Worm (Caenorhabditis elegans): Measurements from ENCODE around the gene K12B6.9.
A peak's percentile ranks its signal among the peaks of the same experiment; 100 is the strongest.

K12B6.9 gene

DNA sequence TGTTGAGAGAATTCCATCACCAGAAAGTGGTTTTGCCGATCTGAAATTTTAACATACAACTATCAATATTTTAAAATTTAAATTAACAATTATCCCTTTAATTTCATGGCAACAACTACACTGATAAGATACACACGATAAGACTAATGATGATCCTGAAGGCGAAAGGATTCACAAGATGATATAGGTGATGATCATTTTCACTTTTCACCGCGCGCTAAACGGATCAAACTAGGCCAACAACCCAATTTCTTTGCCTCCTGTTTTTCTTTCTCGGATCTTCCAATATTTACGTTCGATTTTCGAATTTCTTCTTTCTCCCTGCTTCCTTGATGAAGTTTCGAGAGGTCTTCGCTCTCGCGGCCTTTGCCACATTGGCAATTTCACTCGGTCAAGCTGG, 33.3 kb downstream of the K12B6.9 start, which contains the start of gene K08B12.1:
Gene K08B12.1, plus strand, starts transcription at position 229 of the 400 bp plus-strand sequence.
- TF ChIP-seq nhr-23 (tag; optimal IDR thresholded peaks at IDR 0.05) (peak; percentile 68), nhr-28 (tag; optimal IDR thresholded peaks at IDR 0.05) (no peak)

DNA sequence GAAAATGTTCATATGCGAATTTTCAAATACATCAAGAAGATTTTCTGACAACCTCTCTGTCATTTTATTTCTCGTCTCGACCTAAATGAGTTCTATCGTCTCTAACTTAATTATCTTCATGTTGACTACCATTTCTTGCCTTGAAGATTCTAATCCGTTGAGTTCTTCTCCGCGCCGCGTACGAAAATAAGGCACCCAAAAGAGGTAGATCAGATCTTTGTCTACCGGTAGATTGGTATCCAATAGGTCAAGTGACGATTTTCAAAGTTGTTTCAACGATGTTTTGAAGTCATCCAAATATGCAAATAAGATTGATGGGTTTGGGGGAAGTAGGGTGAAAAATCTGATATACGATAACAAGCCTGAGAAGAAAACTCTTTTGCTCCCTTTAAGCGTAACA, 38.5 kb downstream of the K12B6.9 start:
- TF ChIP-seq lin-15B (tag; optimal IDR thresholded peaks at IDR 0.05) (no peak), nhr-23 (tag; optimal IDR thresholded peaks at IDR 0.05) (peak; percentile 87), elt-1 (tag; optimal IDR thresholded peaks at IDR 0.05) (peak; percentile 94), nhr-25 (tag; optimal IDR thresholded peaks at IDR 0.05) (peak; percentile 52)

DNA sequence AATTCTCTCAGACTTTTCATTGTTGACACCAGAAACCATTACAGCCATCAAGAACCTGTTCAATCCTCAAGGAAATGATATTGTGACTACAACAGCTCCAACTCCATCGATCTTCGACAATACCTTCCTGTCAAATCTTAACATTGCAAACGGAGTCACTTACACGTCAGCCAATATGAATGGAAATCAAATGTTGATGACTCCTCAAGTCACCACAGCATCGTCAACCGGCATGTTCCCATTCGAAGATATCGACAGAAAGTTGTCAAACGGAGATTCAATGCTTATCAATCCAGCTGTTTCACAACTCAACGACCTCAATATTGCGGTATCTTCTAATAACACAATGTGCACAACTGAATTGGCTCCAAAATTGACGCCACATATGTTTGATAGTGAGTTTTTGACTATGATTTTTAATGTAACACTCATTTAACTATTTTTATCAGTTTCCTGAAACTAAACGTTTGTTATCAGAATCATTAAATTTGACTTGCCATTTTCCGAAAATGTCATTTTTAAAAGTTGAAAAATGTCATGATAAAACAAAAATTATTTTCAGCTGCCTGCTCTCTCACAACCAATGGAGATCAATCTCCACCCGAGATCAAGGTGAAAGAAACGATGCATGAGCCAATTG, 41.4 kb downstream of the K12B6.9 start:
- TF ChIP-seq pqm-1 (tag; optimal IDR thresholded peaks at IDR 0.05): peak; percentile 19
- TF ChIP-seq lsy-12 (tag; optimal IDR thresholded peaks at IDR 0.05): no peak
- TF ChIP-seq elt-2 (tag; optimal IDR thresholded peaks at IDR 0.05): peak; percentile 87
- no peak for TF ChIP-seq nhr-12 (tag; optimal IDR thresholded peaks at IDR 0.05)

DNA sequence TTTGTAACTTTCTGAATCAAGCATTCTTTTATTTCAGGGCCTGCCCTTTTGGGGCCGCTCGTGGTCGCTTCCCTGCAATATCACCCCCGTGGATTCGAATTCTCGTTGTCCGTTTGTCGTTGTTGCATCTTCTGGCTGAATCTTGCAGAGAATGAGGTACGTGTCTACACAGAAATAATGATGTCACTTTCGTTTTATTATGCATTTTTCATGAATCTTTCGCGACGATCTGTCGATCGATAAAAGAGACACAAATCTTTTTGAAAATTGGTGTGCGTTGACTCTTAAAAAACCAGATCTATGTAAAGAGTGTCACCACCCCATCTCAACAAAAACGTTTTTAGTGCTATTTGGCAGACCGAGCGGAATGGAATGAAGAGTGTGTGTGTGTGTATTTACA, 43.3 kb downstream of the K12B6.9 start:
- TF ChIP-seq jun-1 (tag; optimal IDR thresholded peaks at IDR 0.05): no peak
- TF ChIP-seq pha-4 (tag; optimal IDR thresholded peaks at IDR 0.05): peak; percentile 15
- peak; percentile 35 for TF ChIP-seq nhr-25 (tag; optimal IDR thresholded peaks at IDR 0.05)
- TF ChIP-seq nhr-237 (tag; optimal IDR thresholded peaks at IDR 0.05): no peak
- TF ChIP-seq mdl-1 (tag; optimal IDR thresholded peaks at IDR 0.05): no peak
- no peak for TF ChIP-seq nhr-43 (tag; optimal IDR thresholded peaks at IDR 0.05; ENCODE audit: poor library complexity, severe bottlenecking)
- no peak for TF ChIP-seq fkh-10 (GFP tag; optimal IDR thresholded peaks at IDR 0.05)
- no peak for TF ChIP-seq ztf-11 (tag; optimal IDR thresholded peaks at IDR 0.05)
- TF ChIP-seq elt-1 (tag; optimal IDR thresholded peaks at IDR 0.05): peak; percentile 28
- no peak for TF ChIP-seq ama-1 (optimal IDR thresholded peaks at IDR 0.05)

DNA sequence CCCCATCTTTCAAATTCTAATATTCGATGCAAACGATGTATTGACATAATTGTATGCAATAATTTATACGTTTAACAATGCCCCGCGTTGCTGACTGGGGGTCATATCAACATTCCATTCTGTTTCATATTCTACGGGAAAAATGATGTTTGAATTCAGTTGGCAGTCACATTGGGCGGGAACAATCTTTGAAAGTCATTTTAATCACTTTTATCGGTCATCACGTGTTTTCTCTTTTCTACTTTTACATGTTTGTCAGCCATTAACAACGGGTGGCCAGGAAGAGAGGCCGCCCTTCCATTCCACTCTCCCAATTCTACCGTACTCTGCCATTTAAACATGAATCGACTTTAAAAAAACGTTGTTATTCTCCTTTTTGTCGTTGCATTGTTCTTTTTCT, 43.8 kb downstream of the K12B6.9 start:
- no peak for TF ChIP-seq egl-5 (tag; optimal IDR thresholded peaks at IDR 0.05)
- no peak for TF ChIP-seq aly-2 (tag; optimal IDR thresholded peaks at IDR 0.05)
- no peak for TF ChIP-seq ceh-82 (tag; optimal IDR thresholded peaks at IDR 0.05)
- no peak for TF ChIP-seq fkh-2 (tag; optimal IDR thresholded peaks at IDR 0.05)
- no peak for TF ChIP-seq ceh-9 (tag; optimal IDR thresholded peaks at IDR 0.05)
- TF ChIP-seq skn-1 (tag; optimal IDR thresholded peaks at IDR 0.05): no peak
- TF ChIP-seq elt-2 (tag; optimal IDR thresholded peaks at IDR 0.05): peak; percentile 54
- no peak for TF ChIP-seq hmg-11 (tag; optimal IDR thresholded peaks at IDR 0.05)
- no peak for TF ChIP-seq daf-12 (tag; optimal IDR thresholded peaks at IDR 0.05)
- TF ChIP-seq fos-1 (tag; optimal IDR thresholded peaks at IDR 0.05): no peak
- TF ChIP-seq ztf-4 (tag; optimal IDR thresholded peaks at IDR 0.05): no peak
- peak; percentile 12 for TF ChIP-seq nhr-23 (tag; optimal IDR thresholded peaks at IDR 0.05)
- no peak for TF ChIP-seq elt-3 (tag; optimal IDR thresholded peaks at IDR 0.05)
- no peak for TF ChIP-seq eor-1 (tag; optimal IDR thresholded peaks at IDR 0.05)
- TF ChIP-seq unc-39 (tag; optimal IDR thresholded peaks at IDR 0.05): no peak
- no peak for TF ChIP-seq ZK546.5 (tag; optimal IDR thresholded peaks at IDR 0.05)
- TF ChIP-seq snpc-4 (tag; optimal IDR thresholded peaks at IDR 0.05): no peak
- no peak for TF ChIP-seq sea-2 (GFP tag; optimal IDR thresholded peaks at IDR 0.05)
- no peak for TF ChIP-seq lin-15B (tag; optimal IDR thresholded peaks at IDR 0.05)
- TF ChIP-seq ceh-16 (tag; optimal IDR thresholded peaks at IDR 0.05): no peak
- TF ChIP-seq nhr-77 (tag; optimal IDR thresholded peaks at IDR 0.05): no peak
- TF ChIP-seq nfya-1 (tag; optimal IDR thresholded peaks at IDR 0.05; ENCODE audit: insufficient read depth): peak; percentile 15
- TF ChIP-seq nhr-76 (tag; optimal IDR thresholded peaks at IDR 0.05): no peak
- peak; percentile 32 for TF ChIP-seq pqm-1 (tag; optimal IDR thresholded peaks at IDR 0.05)
- TF ChIP-seq elt-1 (tag; optimal IDR thresholded peaks at IDR 0.05): no peak
- TF ChIP-seq tbx-2 (tag; optimal IDR thresholded peaks at IDR 0.05): no peak
- no peak for TF ChIP-seq nhr-12 (tag; optimal IDR thresholded peaks at IDR 0.05)
- peak; percentile 50 for TF ChIP-seq nhr-43 (tag; optimal IDR thresholded peaks at IDR 0.05; ENCODE audit: poor library complexity, severe bottlenecking)
- no peak for TF ChIP-seq nhr-28 (tag; optimal IDR thresholded peaks at IDR 0.05)
- no peak for TF ChIP-seq egl-27 (tag; optimal IDR thresholded peaks at IDR 0.05)
- TF ChIP-seq lsy-12 (tag; optimal IDR thresholded peaks at IDR 0.05): no peak
- TF ChIP-seq R02D3.7 (tag; optimal IDR thresholded peaks at IDR 0.05): no peak
- TF ChIP-seq mml-1 (tag; optimal IDR thresholded peaks at IDR 0.05): no peak
- TF ChIP-seq fkh-10 (GFP tag; optimal IDR thresholded peaks at IDR 0.05): no peak
- TF ChIP-seq lin-39 (tag; optimal IDR thresholded peaks at IDR 0.05): no peak
- TF ChIP-seq jun-1 (tag; optimal IDR thresholded peaks at IDR 0.05): peak; percentile 2
- no peak for TF ChIP-seq nhr-25 (tag; optimal IDR thresholded peaks at IDR 0.05)
- no peak for TF ChIP-seq nhr-67 (tag; optimal IDR thresholded peaks at IDR 0.05)
- peak; percentile 24 for TF ChIP-seq pha-4 (tag; optimal IDR thresholded peaks at IDR 0.05)
- TF ChIP-seq ztf-11 (tag; optimal IDR thresholded peaks at IDR 0.05): no peak

All from whole organism, L3 larva.